Worm (Caenorhabditis elegans) whole organism, young adult: ENCODE results near the gene ctl-3.

ENCODE experiments used
- Y53F4B.3 ChIP-seq: fragments of 200-800 bp; sonication (Bioruptor generic); IDR thresholded peaks from 2 replicates; pipeline ENCODE4 v1.3.6; 2022; ENCODE audit warnings: missing genetic modification reagents, missing genetic modification characterization, missing compliant biosample characterization
- Y67H2A.10 ChIP-seq: fragments of 200-800 bp; sonication (Bioruptor generic); conservative IDR thresholded peaks from 2 replicates; pipeline ENCODE4 v1.3.6; 2022; ENCODE audit warnings: missing genetic modification reagents, missing genetic modification characterization, missing compliant biosample characterization
- attf-5 ChIP-seq: fragments of 200-800 bp; sonication (Bioruptor generic); optimal IDR thresholded peaks from 2 replicates; lab custom pipeline; 2018; ENCODE audit warnings: mild to moderate bottlenecking, missing genetic modification characterization, missing compliant biosample characterization
- die-1 ChIP-seq: sonication (generic microtip); optimal IDR thresholded peaks from 2 replicates; lab custom pipeline; 2016; ENCODE audit warnings: missing genotype, mild to moderate bottlenecking, missing genetic modification characterization, missing compliant biosample characterization
- gei-17 ChIP-seq: fragments of 200-800 bp; sonication (Bioruptor generic); optimal IDR thresholded peaks from 2 replicates; lab custom pipeline; 2018; ENCODE audit warnings: mild to moderate bottlenecking, missing genetic modification characterization, missing compliant biosample characterization
- madf-10 ChIP-seq: sonication (generic microtip); optimal IDR thresholded peaks from 2 replicates; lab custom pipeline; 2016; ENCODE audit warnings: mild to moderate bottlenecking, missing genetic modification characterization, missing compliant biosample characterization
- snpc-1.1 ChIP-seq: sonication (generic microtip); optimal IDR thresholded peaks from 2 replicates; lab custom pipeline; 2017; ENCODE audit warnings: missing genetic modification characterization, mild to moderate bottlenecking, missing compliant biosample characterization, antibody characterized with exemption, moderate library complexity, missing genotype, missing genetic modification reagents; ENCODE audit not compliant: insufficient read depth
- snpc-4 ChIP-seq, 5 experiments: fragments of 150-350 bp in 1 of 5; sonication (generic microtip) in 4 of 5; optimal IDR thresholded peaks; 2 replicates each; lab custom pipeline; 2014 to 2018; ENCODE audit warnings: missing genetic modification characterization in 5 of 5, missing biosample characterization in 3 of 5, antibody characterized with exemption in 2 of 5, mild to moderate bottlenecking in 2 of 5, missing compliant biosample characterization in 2 of 5, missing genotype in 2 of 5, moderate library complexity in 2 of 5, missing genetic modification reagents in 1 of 5
- tbx-9 ChIP-seq: sonication (generic microtip); optimal IDR thresholded peaks from 2 replicates; lab custom pipeline; 2016; ENCODE audit warnings: borderline replicate concordance, missing genetic modification characterization, inconsistent platforms, missing compliant biosample characterization
- ztf-28 ChIP-seq: fragments of 200-800 bp; sonication (Bioruptor generic); IDR thresholded peaks from 2 replicates; pipeline ENCODE4 v1.3.6; 2022; ENCODE audit warnings: missing genetic modification reagents, missing genetic modification characterization, missing compliant biosample characterization

DNA sequence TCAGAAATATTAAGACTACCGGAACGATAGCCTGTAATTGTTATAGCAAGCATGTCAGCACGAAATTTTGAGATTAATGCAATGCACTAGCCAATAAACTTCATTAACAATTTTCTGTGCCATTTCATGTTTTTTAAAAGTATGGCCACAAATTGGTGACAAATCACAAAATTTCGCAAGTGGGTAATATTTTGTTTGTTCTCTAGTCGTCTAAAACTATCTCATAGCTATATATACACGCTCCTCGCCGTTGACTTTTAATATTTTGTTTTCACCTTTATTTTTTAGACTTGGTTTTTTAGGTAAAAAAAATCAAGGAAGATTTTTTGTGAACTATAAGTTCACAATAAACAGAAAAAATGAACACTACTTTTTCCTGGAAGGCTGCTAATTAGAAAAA is 19.7 kb downstream of the ctl-3 start:
- TF ChIP-seq die-1 (no peak), snpc-4 (GFP tag; optimal IDR thresholded peaks at IDR 0.05; lab: Kevin White, UChicago) (no peak), snpc-4 (tag; optimal IDR thresholded peaks at IDR 0.05; lab: Kevin White, UChicago) (no peak), attf-5 (no peak), gei-17 (GFP tag; lab: Kevin White, UChicago) (no peak), snpc-1.1 (tag; lab: Kevin White, UChicago) (no peak), Y53F4B.3 (GFP tag; lab: Robert Waterston, UW) (no peak), ztf-28 (GFP tag; lab: Robert Waterston, UW) (no peak), tbx-9 (tag; lab: Kevin White, UChicago) (no peak), madf-10 (no peak), Y67H2A.10 (no peak)
